Fruit fly (Drosophila melanogaster): ENCODE measurements around the gene CG4259.

Gene CG4259

DNA sequence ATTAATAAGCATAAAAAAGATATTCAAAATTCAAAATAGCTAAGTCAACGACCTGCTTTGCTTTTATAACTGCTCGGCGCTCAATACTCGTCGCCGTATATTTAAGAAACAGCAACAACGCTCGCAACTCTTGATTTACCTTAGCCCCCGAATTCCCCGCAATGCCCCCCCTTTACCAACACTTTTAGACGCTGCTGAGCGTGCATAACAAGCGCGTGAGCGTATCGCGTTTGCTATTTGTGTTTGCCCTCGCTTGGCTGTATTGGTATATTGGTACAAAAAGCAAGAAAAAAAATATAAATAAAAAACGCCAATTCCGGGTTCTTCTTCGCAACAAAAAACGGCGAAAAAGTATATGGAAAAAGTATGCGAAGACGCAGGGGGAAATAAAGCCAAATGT lies 36.8 kb upstream of the CG4259 start (continued):
- TF ChIP-seq odd (GFP tag; optimal IDR thresholded peaks at IDR 0.05): peak; percentile 12
- TF ChIP-seq NFAT (GFP tag; IDR thresholded peaks at IDR 0.05): no peak
- no peak for TF ChIP-seq tap (tag; optimal IDR thresholded peaks at IDR 0.05)
- TF ChIP-seq MESR4 (GFP tag; optimal IDR thresholded peaks at IDR 0.05): no peak
- peak; percentile 21 for TF ChIP-seq CG2678 (tag; optimal IDR thresholded peaks at IDR 0.05)
- TF ChIP-seq CG15514 (GFP tag; optimal IDR thresholded peaks at IDR 0.05): peak; percentile 21
- TF ChIP-seq CG11456 (GFP tag; IDR thresholded peaks at IDR 0.05): no peak
- TF ChIP-seq Fer1 (GFP tag; optimal IDR thresholded peaks at IDR 0.05): peak; percentile 39
- TF ChIP-seq pita (GFP tag; optimal IDR thresholded peaks at IDR 0.05): no peak
- TF ChIP-seq br (optimal IDR thresholded peaks at IDR 0.05): no peak
- TF ChIP-seq zfh1 (GFP tag; IDR thresholded peaks at IDR 0.05): no peak
- no peak for TF ChIP-seq kah (GFP tag; optimal IDR thresholded peaks at IDR 0.05)
- peak; percentile 38 for TF ChIP-seq lab (GFP tag; optimal IDR thresholded peaks at IDR 0.05)
- TF ChIP-seq dan (GFP tag; IDR thresholded peaks at IDR 0.05): no peak
- no peak for TF ChIP-seq btn (GFP tag; optimal IDR thresholded peaks at IDR 0.05)
- no peak for TF ChIP-seq Ravus (GFP tag; IDR thresholded peaks at IDR 0.05)
- TF ChIP-seq sd (tag; optimal IDR thresholded peaks at IDR 0.05): peak; percentile 95
- no peak for TF ChIP-seq jumu (GFP tag; optimal IDR thresholded peaks at IDR 0.05)
- TF ChIP-seq sens (GFP tag): peak; percentile 69
- TF ChIP-seq Meics (GFP tag; optimal IDR thresholded peaks at IDR 0.05): peak; percentile 14
- no peak for TF ChIP-seq CG4820 (GFP tag; optimal IDR thresholded peaks at IDR 0.05)
- peak in 1 of 2 experiments; percentile 2 for TF ChIP-seq bsh (GFP tag; optimal IDR thresholded peaks at IDR 0.05)
- TF ChIP-seq twi (tag; optimal IDR thresholded peaks at IDR 0.05): no peak
- no peak for TF ChIP-seq pb (GFP tag; optimal IDR thresholded peaks at IDR 0.05)
- TF ChIP-seq trem (tag; optimal IDR thresholded peaks at IDR 0.05): no peak
- TF ChIP-seq gro (GFP tag; optimal IDR thresholded peaks at IDR 0.05): peak; percentile 34
- peak; percentile 22 for TF ChIP-seq HHEX (GFP tag; optimal IDR thresholded peaks at IDR 0.05)
- TF ChIP-seq bcd (GFP tag; optimal IDR thresholded peaks at IDR 0.05): peak; percentile 27

DNA sequence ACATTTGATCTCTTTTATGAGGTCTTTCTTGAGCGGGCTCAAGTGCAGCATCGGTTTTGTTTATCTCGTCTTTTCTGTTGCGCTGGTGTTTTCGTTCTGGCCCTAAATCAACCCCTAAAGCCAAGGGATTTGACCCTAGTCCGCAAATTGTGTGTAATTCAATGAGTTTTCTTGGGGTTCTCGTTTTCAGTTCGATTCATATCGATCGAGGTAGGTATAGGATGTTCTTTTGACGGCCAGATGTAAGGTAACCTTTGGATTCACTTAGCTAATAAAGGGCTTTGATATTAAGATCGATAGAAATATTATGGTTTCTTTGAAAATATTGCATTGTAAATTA lies 36.2 kb upstream of the CG4259 start:
- peak in 1 of 2 experiments; percentile 77 for TF ChIP-seq tll (GFP tag; optimal IDR thresholded peaks at IDR 0.05)
- TF ChIP-seq CG17359 (tag; optimal IDR thresholded peaks at IDR 0.05): no peak
- no peak for TF ChIP-seq Dad (GFP tag; optimal IDR thresholded peaks at IDR 0.05)
- TF ChIP-seq pros (GFP tag; optimal IDR thresholded peaks at IDR 0.05): peak; percentile 61
- TF ChIP-seq kni (GFP tag; optimal IDR thresholded peaks at IDR 0.05): peak; percentile 47
- no peak for TF ChIP-seq CG1602 (GFP tag; optimal IDR thresholded peaks at IDR 0.05)
- TF ChIP-seq CG15479 (GFP tag; optimal IDR thresholded peaks at IDR 0.05): peak; percentile 71

DNA sequence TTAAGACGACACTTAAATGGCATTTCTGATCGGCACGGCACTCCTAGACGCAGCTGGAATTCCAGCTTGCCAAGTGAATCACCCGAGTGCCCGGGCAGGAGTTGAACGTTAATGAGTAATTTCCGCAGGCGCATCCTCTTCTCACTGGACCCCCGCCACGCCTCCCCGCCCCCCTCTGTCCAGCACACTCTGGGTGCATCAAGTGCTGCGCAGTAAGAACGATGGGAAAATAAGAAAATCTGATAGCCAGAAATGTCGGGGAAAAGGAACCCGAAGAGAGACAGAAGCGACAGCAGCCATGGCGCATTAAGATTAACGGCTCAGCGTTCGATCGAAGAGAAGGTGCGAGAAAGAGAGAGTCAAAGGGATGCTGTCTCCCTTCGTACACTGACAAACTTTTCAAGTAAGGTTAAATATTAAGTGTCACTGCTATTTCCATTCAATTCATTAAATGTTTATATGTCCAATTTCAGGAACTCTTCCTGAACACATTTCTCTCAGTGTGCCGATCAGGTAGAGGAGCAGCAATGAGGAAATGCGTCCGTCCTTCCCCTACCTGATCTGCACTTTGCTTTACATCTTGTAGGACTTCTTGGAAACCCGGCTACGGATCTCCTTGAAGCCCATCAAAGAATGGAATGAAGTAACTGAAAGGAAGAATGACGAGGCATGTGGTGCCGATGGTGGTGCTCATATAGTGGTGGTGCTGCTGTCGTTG lies 35.6 kb upstream of the CG4259 start:
- TF ChIP-seq CG11696 (GFP tag; IDR thresholded peaks at IDR 0.05): no peak
- peak; percentile 27 for TF ChIP-seq Abd-B (GFP tag; optimal IDR thresholded peaks at IDR 0.05)
- no peak for TF ChIP-seq jigr1 (GFP tag; IDR thresholded peaks at IDR 0.05)
- TF ChIP-seq crc (GFP tag; optimal IDR thresholded peaks at IDR 0.05): peak; percentile 34
- no peak for TF ChIP-seq Dref (GFP tag; IDR thresholded peaks at IDR 0.05)
- peak; percentile 23 for TF ChIP-seq Sox100B (GFP tag; optimal IDR thresholded peaks at IDR 0.05)
- peak; percentile 89 for TF ChIP-seq twi (tag; optimal IDR thresholded peaks at IDR 0.05)
- peak; percentile 10 for TF ChIP-seq mam (GFP tag; optimal IDR thresholded peaks at IDR 0.05)
- TF ChIP-seq sc (optimal IDR thresholded peaks at IDR 0.05): no peak
- peak; percentile 29 for TF ChIP-seq sc (GFP tag; optimal IDR thresholded peaks at IDR 0.05)
- no peak for TF ChIP-seq sima (GFP tag; optimal IDR thresholded peaks at IDR 0.05)
- no peak for TF ChIP-seq dimm (GFP tag; IDR thresholded peaks at IDR 0.05)
- TF ChIP-seq CG13894 (tag; optimal IDR thresholded peaks at IDR 0.05): no peak
- peak; percentile 58 for TF ChIP-seq CG30403 (GFP tag; optimal IDR thresholded peaks at IDR 0.05)
- 0 out of 2 replicates have a peak, but pooled peaks have one; percentile 17 for TF ChIP-seq Scr (GFP tag; IDR thresholded peaks at IDR 0.05; ENCODE audit: partially characterized antibody)
- peak; percentile 61 for TF ChIP-seq CG12219 (GFP tag; optimal IDR thresholded peaks at IDR 0.05)
